Worm (Caenorhabditis elegans) whole organism, young adult: ENCODE measurements around the gene ZK792.7.

Source experiments
- B0336.3 ChIP-seq: fragments of 200-800 bp; sonication (Bioruptor generic); IDR thresholded peaks from 2 replicates; pipeline ENCODE4 v1.3.6; 2022; ENCODE audit warnings: missing genetic modification characterization, missing compliant biosample characterization
- Y53G8AR.9 ChIP-seq: fragments of 200-800 bp; sonication (Bioruptor generic); conservative IDR thresholded peaks from 2 replicates; pipeline ENCODE4 v1.3.6; 2022; ENCODE audit warnings: missing genetic modification reagents, missing genetic modification characterization, missing compliant biosample characterization
- attf-5 ChIP-seq: fragments of 200-800 bp; sonication (Bioruptor generic); optimal IDR thresholded peaks from 2 replicates; lab custom pipeline; 2018; ENCODE audit warnings: mild to moderate bottlenecking, missing genetic modification characterization, missing compliant biosample characterization
- dpl-1 ChIP-seq: fragments of 150-350 bp; optimal IDR thresholded peaks from 2 replicates; lab custom pipeline; 2014; ENCODE audit warnings: missing biosample characterization, missing genetic modification reagents, missing genetic modification characterization
- hmg-1.2 ChIP-seq: fragments of 200-800 bp; sonication (Bioruptor generic); IDR thresholded peaks from 2 replicates; pipeline ENCODE4 v1.3.6; 2022; ENCODE audit warnings: missing genetic modification reagents, missing genetic modification characterization, missing compliant biosample characterization
- let-526 ChIP-seq: fragments of 200-800 bp; sonication (Bioruptor generic); IDR thresholded peaks from 2 replicates; pipeline ENCODE4 v1.3.6; 2022; ENCODE audit warnings: missing genetic modification reagents, missing genetic modification characterization, missing compliant biosample characterization
- let-607 ChIP-seq, 2 experiments: fragments of 200-800 bp in 1 of 2; sonication (Bioruptor generic) in 1 of 2; sonication (generic microtip) in 1 of 2; optimal IDR thresholded peaks; 2 replicates each; lab custom pipeline; 2016 to 2018; ENCODE audit warnings: mild to moderate bottlenecking in 2 of 2, missing compliant biosample characterization in 2 of 2, missing genetic modification characterization in 2 of 2, moderate library complexity in 2 of 2, missing genotype in 1 of 2
- lsl-1 ChIP-seq: fragments of 200-800 bp; sonication (Bioruptor generic); optimal IDR thresholded peaks from 2 replicates; lab custom pipeline; 2018; ENCODE audit warnings: mild to moderate bottlenecking, missing genetic modification characterization, moderate library complexity, missing compliant biosample characterization

DNA sequence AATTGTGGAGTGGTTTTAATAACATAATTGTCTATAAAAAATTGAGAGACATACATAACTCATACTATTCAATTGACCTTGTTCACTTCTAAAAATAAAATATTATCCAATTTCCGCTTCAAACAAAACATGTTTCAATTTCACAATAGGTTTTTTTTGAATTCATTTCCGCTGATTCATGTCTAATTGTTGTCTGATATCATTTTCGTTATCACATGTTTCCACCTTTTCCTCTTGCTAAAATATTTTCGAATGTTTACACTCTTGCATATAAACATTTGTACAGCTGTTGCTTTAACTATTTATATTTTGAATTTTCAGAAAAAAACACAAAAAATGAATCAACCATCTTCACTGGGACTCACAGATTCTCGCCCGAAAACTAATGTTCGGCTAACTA lies 51.1 kb downstream of the ZK792.7 start, which contains the start of gene gem-4:
- TF ChIP-seq let-607 (tag; optimal IDR thresholded peaks at IDR 0.05; lab: Kevin White, UChicago): no peak
- TF ChIP-seq let-526 (GFP tag; lab: Robert Waterston, UW): no peak
- no peak for TF ChIP-seq dpl-1 (GFP tag; lab: Kevin White, UChicago)
- TF ChIP-seq attf-5: no peak
- no peak for TF ChIP-seq hmg-1.2 (GFP tag; lab: Robert Waterston, UW)
- TF ChIP-seq Y53G8AR.9 (GFP tag; lab: Robert Waterston, UW): no peak
- TF ChIP-seq B0336.3 (GFP tag; lab: Robert Waterston, UW): no peak
- TF ChIP-seq lsl-1 (GFP tag; lab: Kevin White, UChicago): no peak
